Worm (Caenorhabditis elegans): ENCODE data around the gene ins-32.
"Not testable (repeated sequence)": the region's sequence is repeated elsewhere in the genome, so short reads cannot be mapped to it uniquely, and the experiment has no call there.

Gene ins-32

ce11 chrII:3761599-3761998, 41.5 kb downstream of the ins-32 start, which contains the start of gene T24E12.6:
T24E12.6 (minus strand) TSS chrII:3761699.
- TF ChIP-seq hlh-30 (tag; optimal IDR thresholded peaks at IDR 0.05; ENCODE audit: insufficient read depth); hlh-8 (tag; optimal IDR thresholded peaks at IDR 0.05); rnt-1 (tag; optimal IDR thresholded peaks at IDR 0.05): not testable (repeated sequence)

ce11 chrII:3759010-3759409, 44.1 kb downstream of the ins-32 start, which contains the start of gene T24E12.12:
T24E12.12 (plus strand) TSS chrII:3759290.
- no peak for TF ChIP-seq nfya-1 (tag; optimal IDR thresholded peaks at IDR 0.05)
- TF ChIP-seq ceh-31 (tag; optimal IDR thresholded peaks at IDR 0.05) = no peak
- no peak for TF ChIP-seq fkh-6 (tag; optimal IDR thresholded peaks at IDR 0.05)
- no peak for TF ChIP-seq elt-4 (tag; optimal IDR thresholded peaks at IDR 0.05)
- TF ChIP-seq fkh-10 (GFP tag; optimal IDR thresholded peaks at IDR 0.05) = no peak
- no peak for TF ChIP-seq dmd-4 (tag; optimal IDR thresholded peaks at IDR 0.05; ENCODE audit: borderline replicate concordance)
- no peak for TF ChIP-seq K09A11.1 (tag; optimal IDR thresholded peaks at IDR 0.05; ENCODE audit: insufficient read depth)

DNA sequence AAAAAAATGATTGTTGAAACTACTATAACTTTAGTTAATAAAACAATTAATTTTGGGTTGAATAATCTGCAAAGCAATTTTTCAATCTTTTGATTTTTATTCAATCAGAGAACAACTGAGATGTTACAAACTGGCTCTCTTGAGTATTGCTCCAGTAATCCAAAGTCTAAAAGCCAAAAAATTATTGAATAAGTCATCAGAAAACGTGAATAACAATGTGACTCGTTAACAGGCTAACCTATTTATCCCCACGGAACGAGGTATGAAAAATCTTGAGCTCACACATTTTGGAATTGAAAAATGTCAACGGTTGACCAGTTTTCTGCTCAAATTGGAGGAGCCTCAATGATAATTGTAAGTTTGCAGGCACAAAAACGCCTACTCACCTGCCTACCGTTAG, 45.6 kb downstream of the ins-32 start, which contains the start of gene srx-111:
srx-111 (plus strand) TSS at position 301 of the 400 bp plus-strand sequence.
- TF ChIP-seq K02D7.2 (tag; optimal IDR thresholded peaks at IDR 0.05) (no peak), eyg-1 (tag; optimal IDR thresholded peaks at IDR 0.05) (no peak), nhr-232 (tag; optimal IDR thresholded peaks at IDR 0.05) (no peak), K09A11.1 (tag; optimal IDR thresholded peaks at IDR 0.05; ENCODE audit: insufficient read depth) (no peak), T23F11.4 (GFP tag; optimal IDR thresholded peaks at IDR 0.05) (no peak), ttx-3 (tag; optimal IDR thresholded peaks at IDR 0.05) (no peak), pha-2 (tag; optimal IDR thresholded peaks at IDR 0.05) (no peak), ahr-1 (tag; optimal IDR thresholded peaks at IDR 0.05) (no peak), ceh-9 (tag; optimal IDR thresholded peaks at IDR 0.05) (no peak), ets-4 (tag; optimal IDR thresholded peaks at IDR 0.05) (no peak)

DNA sequence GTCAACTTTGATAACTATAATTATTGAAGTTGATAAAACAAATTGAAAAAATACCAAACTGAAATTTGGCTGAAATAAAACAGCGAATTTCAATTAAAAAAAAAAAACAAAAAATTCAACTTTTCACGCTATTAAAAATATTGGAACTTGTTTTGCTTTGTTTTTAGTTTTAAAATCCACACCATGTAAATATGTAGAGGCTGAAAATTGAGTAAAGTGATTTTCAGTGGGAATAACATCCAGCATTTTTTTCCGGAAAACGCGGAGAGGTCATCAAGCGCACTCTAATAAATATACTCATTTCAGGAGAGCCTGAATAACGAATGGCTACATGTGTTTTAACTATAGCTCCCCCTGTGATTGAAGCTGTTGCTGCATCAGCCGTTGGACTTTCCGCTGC, 49.5 kb downstream of the ins-32 start, which contains the start of gene rcd-1:
rcd-1 (plus strand) TSS at position 301 of the 400 bp plus-strand sequence.
- no peak for TF ChIP-seq K02D7.2 (tag; optimal IDR thresholded peaks at IDR 0.05)
- TF ChIP-seq ceh-14 (tag; optimal IDR thresholded peaks at IDR 0.05) = no peak
- TF ChIP-seq unc-55 (GFP tag; optimal IDR thresholded peaks at IDR 0.05) = no peak
- TF ChIP-seq ref-2 (tag; optimal IDR thresholded peaks at IDR 0.05) = no peak
- no peak for TF ChIP-seq rnt-1 (tag; optimal IDR thresholded peaks at IDR 0.05)
- TF ChIP-seq ttx-3 (tag; optimal IDR thresholded peaks at IDR 0.05) = no peak
- no peak for TF ChIP-seq syd-9 (tag; optimal IDR thresholded peaks at IDR 0.05)
- no peak for TF ChIP-seq gmeb-2 (tag; optimal IDR thresholded peaks at IDR 0.05)
- TF ChIP-seq ceh-6 (GFP tag; optimal IDR thresholded peaks at IDR 0.05) = no peak
